Fruit fly (Drosophila melanogaster): ENCODE measurements around the gene bocks.

DNA sequence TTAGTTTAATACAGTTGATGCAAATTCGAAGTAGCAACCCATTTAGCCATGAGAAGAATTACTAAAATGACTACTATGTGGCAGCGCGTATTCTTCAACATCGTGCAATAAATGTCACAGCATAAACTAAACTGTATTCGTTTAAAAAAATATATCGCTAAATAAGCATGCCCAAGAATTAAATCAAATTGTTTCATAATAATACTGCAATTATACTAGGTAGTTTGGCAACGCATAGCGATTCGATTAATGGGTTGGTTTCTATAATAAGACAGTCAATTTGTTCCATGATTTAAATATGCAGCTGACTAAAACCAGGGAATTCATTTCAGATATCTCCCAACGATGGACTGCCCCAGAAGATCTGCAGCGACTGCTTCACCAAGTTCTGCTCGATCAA lies 7.7 kb downstream of the bocks start, which contains the start of gene CG33654:
- TF ChIP-seq insv (optimal IDR thresholded peaks at IDR 0.05) (no peak), psq (optimal IDR thresholded peaks at IDR 0.05) (no peak), Myc (optimal IDR thresholded peaks at IDR 0.05) (no peak), h (optimal IDR thresholded peaks at IDR 0.05) (no peak)

Data from Kc167 (cell line).